Fruit fly (Drosophila melanogaster) whole organism, prepupa: Measurements from ENCODE around the gene CG33108.
A peak's percentile ranks its signal among the peaks of the same experiment; 100 is the strongest.

ENCODE experiments used
- CG10669 ChIP-seq: fragments of 200-800 bp; sonication (Bioruptor generic); optimal IDR thresholded peaks from 3 replicates; lab custom pipeline; 2018; ENCODE audit warnings: missing biosample characterization, mild to moderate bottlenecking, missing genetic modification characterization, moderate library complexity
- CG11902 ChIP-seq: fragments of 200-800 bp; sonication (Bioruptor generic); optimal IDR thresholded peaks from 3 replicates; lab custom pipeline; 2016; ENCODE audit warnings: missing biosample characterization, missing genetic modification characterization
- CG15336 ChIP-seq: fragments of 200-800 bp; sonication (Bioruptor generic); IDR thresholded peaks from 2 replicates; pipeline ENCODE4 v1.3.6; 2022; ENCODE audit warnings: missing biosample characterization, missing genetic modification characterization
- CG1621 ChIP-seq: fragments of 200-800 bp; sonication (Bioruptor generic); optimal IDR thresholded peaks from 3 replicates; lab custom pipeline; 2018; ENCODE audit warnings: missing biosample characterization, mild to moderate bottlenecking, missing genetic modification characterization
- CG16779 ChIP-seq: fragments of 200-800 bp; sonication (Bioruptor generic); optimal IDR thresholded peaks from 3 replicates; lab custom pipeline; 2017; ENCODE audit warnings: missing biosample characterization, mild to moderate bottlenecking, missing genetic modification characterization
- CG31627 ChIP-seq: fragments of 200-800 bp; sonication (Bioruptor generic); optimal IDR thresholded peaks from 3 replicates; lab custom pipeline; 2016; ENCODE audit warnings: missing biosample characterization, missing genetic modification characterization
- CG32006 ChIP-seq: fragments of 200-800 bp; sonication (Bioruptor generic); optimal IDR thresholded peaks from 3 replicates; lab custom pipeline; 2017; ENCODE audit warnings: missing biosample characterization, mild to moderate bottlenecking, missing genetic modification characterization
- CG34406 ChIP-seq: fragments of 200-800 bp; sonication (Bioruptor generic); optimal IDR thresholded peaks from 3 replicates; lab custom pipeline; 2016; ENCODE audit warnings: missing biosample characterization, missing genetic modification characterization
- CG3919 ChIP-seq: fragments of 200-800 bp; sonication (Bioruptor generic); optimal IDR thresholded peaks from 3 replicates; lab custom pipeline; 2016; ENCODE audit warnings: missing biosample characterization, missing genetic modification characterization
- CG4318 ChIP-seq: fragments of 200-800 bp; sonication (Bioruptor generic); optimal IDR thresholded peaks from 3 replicates; lab custom pipeline; 2017; ENCODE audit warnings: missing biosample characterization, mild to moderate bottlenecking, missing genetic modification characterization
- CG6163 ChIP-seq: fragments of 200-800 bp; sonication (Bioruptor generic); IDR thresholded peaks from 3 replicates; pipeline ENCODE4 v1.3.6; 2022; ENCODE audit warnings: missing biosample characterization, missing genetic modification characterization
- CG6276 ChIP-seq: fragments of 200-800 bp; sonication (Bioruptor generic); optimal IDR thresholded peaks from 2 replicates; lab custom pipeline; 2017; ENCODE audit warnings: missing biosample characterization, mild to moderate bottlenecking, missing genetic modification characterization
- CG6808 ChIP-seq: fragments of 200-800 bp; sonication (Bioruptor generic); optimal IDR thresholded peaks from 3 replicates; lab custom pipeline; 2017; ENCODE audit warnings: missing biosample characterization, missing genetic modification characterization, mild to moderate bottlenecking, moderate library complexity, missing genetic modification reagents
- CG6854 ChIP-seq: fragments of 200-800 bp; sonication (Bioruptor generic); optimal IDR thresholded peaks from 2 replicates; lab custom pipeline; 2017; ENCODE audit warnings: missing biosample characterization, mild to moderate bottlenecking, missing genetic modification characterization
- CG7368 ChIP-seq: fragments of 200-800 bp; sonication (Bioruptor generic); optimal IDR thresholded peaks from 3 replicates; lab custom pipeline; 2016; ENCODE audit warnings: missing biosample characterization, missing genetic modification characterization
- CG8119 ChIP-seq: fragments of 200-800 bp; sonication (Bioruptor generic); IDR thresholded peaks from 3 replicates; pipeline ENCODE4 v1.3.6; 2022; ENCODE audit warnings: missing biosample characterization, missing genetic modification characterization
- CG8632 ChIP-seq: fragments of 200-800 bp; sonication (Bioruptor generic); optimal IDR thresholded peaks from 3 replicates; lab custom pipeline; 2016; ENCODE audit warnings: missing biosample characterization, missing genetic modification characterization
- CG9139 ChIP-seq: fragments of 200-800 bp; sonication (Bioruptor generic); optimal IDR thresholded peaks from 3 replicates; lab custom pipeline; 2017; ENCODE audit warnings: missing biosample characterization, mild to moderate bottlenecking, missing genetic modification characterization
- Eip93F ChIP-seq: fragments of 200-800 bp; sonication (Bioruptor generic); optimal IDR thresholded peaks from 2 replicates; lab custom pipeline; 2016; ENCODE audit warnings: missing biosample characterization, mild to moderate bottlenecking, missing genetic modification characterization
- Ets21C ChIP-seq: fragments of 200-800 bp; sonication (Bioruptor generic); optimal IDR thresholded peaks from 3 replicates; lab custom pipeline; 2016; ENCODE audit warnings: missing biosample characterization, missing genetic modification characterization
- Gug ChIP-seq: fragments of 200-800 bp; sonication (Bioruptor generic); IDR thresholded peaks from 2 replicates; pipeline ENCODE4 v1.3.6; 2022; ENCODE audit warnings: missing biosample characterization, missing genetic modification characterization
- Hr39 ChIP-seq: fragments of 200-800 bp; sonication (Bioruptor generic); optimal IDR thresholded peaks from 2 replicates; lab custom pipeline; 2016; ENCODE audit warnings: missing biosample characterization, missing genetic modification characterization
- Hr4 ChIP-seq: fragments of 200-800 bp; sonication (Bioruptor generic); optimal IDR thresholded peaks from 3 replicates; lab custom pipeline; 2016; ENCODE audit warnings: missing biosample characterization, missing genetic modification characterization
- Lpt ChIP-seq: fragments of 200-800 bp; sonication (Bioruptor generic); optimal IDR thresholded peaks from 3 replicates; lab custom pipeline; 2016; ENCODE audit warnings: missing biosample characterization, missing genetic modification characterization
- Met ChIP-seq: fragments of 200-800 bp; sonication (Bioruptor generic); optimal IDR thresholded peaks from 3 replicates; lab custom pipeline; 2016; ENCODE audit warnings: missing biosample characterization, missing genetic modification characterization
- OdsH ChIP-seq: fragments of 200-800 bp; sonication (Bioruptor generic); optimal IDR thresholded peaks from 3 replicates; lab custom pipeline; 2016; ENCODE audit warnings: missing biosample characterization, missing genetic modification characterization
- Smox ChIP-seq: fragments of 200-800 bp; sonication (Bioruptor generic); optimal IDR thresholded peaks from 3 replicates; lab custom pipeline; 2016; ENCODE audit warnings: missing biosample characterization, missing genetic modification characterization
- Sox102F ChIP-seq: fragments of 200-800 bp; sonication (Bioruptor generic); optimal IDR thresholded peaks from 2 replicates; lab custom pipeline; 2016; ENCODE audit warnings: missing biosample characterization, mild to moderate bottlenecking, missing genetic modification characterization
- Sox15 ChIP-seq: fragments of 200-800 bp; sonication (Bioruptor generic); optimal IDR thresholded peaks from 3 replicates; lab custom pipeline; 2016; ENCODE audit warnings: missing biosample characterization, missing genetic modification characterization
- achi ChIP-seq: fragments of 200-800 bp; sonication (Bioruptor generic); optimal IDR thresholded peaks from 3 replicates; lab custom pipeline; 2016; ENCODE audit warnings: missing biosample characterization, missing genetic modification characterization
- acj6 ChIP-seq: fragments of 200-800 bp; sonication (Bioruptor generic); optimal IDR thresholded peaks from 3 replicates; lab custom pipeline; 2016; ENCODE audit warnings: missing biosample characterization, missing genetic modification characterization
- dac ChIP-seq: fragments of 200-800 bp; sonication (Bioruptor generic); optimal IDR thresholded peaks from 2 replicates; lab custom pipeline; 2017; ENCODE audit warnings: missing biosample characterization, mild to moderate bottlenecking, missing genetic modification characterization
- dsx ChIP-seq: fragments of 200-800 bp; optimal IDR thresholded peaks from 3 replicates; lab custom pipeline; 2019; ENCODE audit warnings: missing biosample characterization, mild to moderate bottlenecking, missing genetic modification characterization, moderate library complexity; ENCODE audit not compliant: poor library complexity, severe bottlenecking
- eg ChIP-seq: fragments of 200-800 bp; sonication (Bioruptor generic); IDR thresholded peaks from 3 replicates; pipeline ENCODE4 v1.3.6; 2022; ENCODE audit warnings: missing biosample characterization, missing genetic modification characterization
- esn ChIP-seq: fragments of 200-800 bp; sonication (Bioruptor generic); optimal IDR thresholded peaks from 2 replicates; lab custom pipeline; 2016; ENCODE audit warnings: missing biosample characterization, mild to moderate bottlenecking, missing genetic modification characterization, moderate library complexity
- fd59A ChIP-seq: fragments of 200-800 bp; sonication (Bioruptor generic); optimal IDR thresholded peaks from 2 replicates; lab custom pipeline; 2017; ENCODE audit warnings: missing biosample characterization, mild to moderate bottlenecking, missing genetic modification characterization, missing genetic modification reagents
- fkh ChIP-seq: fragments of 200-800 bp; sonication (Bioruptor generic); optimal IDR thresholded peaks from 3 replicates; lab custom pipeline; 2017; ENCODE audit warnings: missing biosample characterization, mild to moderate bottlenecking, missing genetic modification characterization, moderate library complexity
- net ChIP-seq: fragments of 200-800 bp; sonication (Bioruptor generic); optimal IDR thresholded peaks from 3 replicates; lab custom pipeline; 2016; ENCODE audit warnings: missing biosample characterization, missing genetic modification characterization
- pdm3 ChIP-seq: fragments of 200-800 bp; sonication (Bioruptor generic); optimal IDR thresholded peaks from 3 replicates; lab custom pipeline; 2016; ENCODE audit warnings: missing biosample characterization, missing genetic modification characterization
- spab ChIP-seq: fragments of 200-800 bp; sonication (Bioruptor generic); optimal IDR thresholded peaks from 2 replicates; lab custom pipeline; 2017; ENCODE audit warnings: missing biosample characterization, mild to moderate bottlenecking, missing genetic modification characterization, missing genetic modification reagents
- ss ChIP-seq, 2 experiments: fragments of 200-800 bp; sonication (Bioruptor generic); optimal IDR thresholded peaks; 2 replicates in 1 of 2; 3 replicates in 1 of 2; lab custom pipeline; 2017 to 2018; ENCODE audit warnings: mild to moderate bottlenecking in 2 of 2, missing biosample characterization in 2 of 2, missing genetic modification characterization in 2 of 2, moderate library complexity in 1 of 2
- svp ChIP-seq: fragments of 200-800 bp; sonication (Bioruptor generic); peaks from one replicate; lab custom pipeline; 2016; ENCODE audit warnings: missing biosample characterization, missing genetic modification characterization
- topi ChIP-seq: fragments of 200-800 bp; sonication (Bioruptor generic); optimal IDR thresholded peaks from 3 replicates; lab custom pipeline; 2016; ENCODE audit warnings: missing biosample characterization, missing genetic modification characterization

CG33108 gene

dm6 chr3R:24024123-24024522, 28.7 kb downstream of the CG33108 start (continued):
- TF ChIP-seq CG9139 (GFP tag; lab: Kevin White, UChicago) (no peak), CG34406 (no peak), dsx (GFP tag; lab: Kevin White, UChicago) (peak; percentile 74), CG15336 (GFP tag; lab: Robert Waterston, UW) (peak; percentile 67), Sox102F (GFP tag; lab: Kevin White, UChicago) (no peak), CG6854 (GFP tag; lab: Kevin White, UChicago) (no peak), CG6276 (GFP tag; lab: Kevin White, UChicago) (peak; percentile 69), CG1621 (tag; lab: Kevin White, UChicago) (peak; percentile 2), OdsH (peak; percentile 43), Hr39 (GFP tag; lab: Kevin White, UChicago) (no peak), ss (GFP tag; optimal IDR thresholded peaks at IDR 0.05; lab: Kevin White, UChicago) (peak; percentile 20 to 30), CG11902 (GFP tag; lab: Kevin White, UChicago) (no peak), Ets21C (no peak)

DNA sequence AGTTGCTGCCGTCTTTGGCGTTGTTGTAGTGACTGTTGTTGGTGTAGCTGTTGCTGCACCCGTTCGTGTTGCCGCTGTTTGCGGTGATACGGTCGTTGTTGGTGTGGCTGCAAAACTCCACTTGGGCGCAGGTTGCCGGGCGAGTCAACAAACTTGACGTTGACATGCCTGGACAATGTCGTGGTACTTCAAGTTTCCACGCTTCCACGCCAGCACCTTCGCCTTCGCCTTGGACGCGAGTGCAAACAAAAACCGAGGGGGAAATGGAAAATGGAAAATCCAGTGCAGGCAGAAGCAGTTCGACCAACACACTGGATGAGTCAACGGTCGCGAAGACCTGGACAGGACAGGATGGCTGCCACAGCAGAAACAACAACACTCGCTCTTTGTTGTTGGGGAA, 29.2 kb downstream of the CG33108 start:
- TF ChIP-seq OdsH, result no peak
- no peak for TF ChIP-seq topi
- TF ChIP-seq CG34406, result no peak
- TF ChIP-seq Ets21C, result no peak
- no peak for TF ChIP-seq CG6276 (GFP tag; lab: Kevin White, UChicago)
- no peak for TF ChIP-seq Hr4 (GFP tag; lab: Kevin White, UChicago)
- TF ChIP-seq eg, result no peak
- no peak for TF ChIP-seq CG6808 (GFP tag; lab: Kevin White, UChicago)
- TF ChIP-seq Met, result no peak
- TF ChIP-seq CG31627 (GFP tag; lab: Kevin White, UChicago), result no peak
- TF ChIP-seq CG11902 (GFP tag; lab: Kevin White, UChicago), result no peak
- no peak for TF ChIP-seq CG3919 (GFP tag; lab: Kevin White, UChicago)
- no peak for TF ChIP-seq Sox15 (GFP tag; lab: Kevin White, UChicago)
- TF ChIP-seq, all 60 proteins: peak for 0

- peak; percentile 14 for TF ChIP-seq Sox102F (GFP tag; lab: Kevin White, UChicago)
- TF ChIP-seq topi, result peak; percentile 11
- TF ChIP-seq esn (GFP tag; lab: Kevin White, UChicago), result peak; percentile 30
- no peak for TF ChIP-seq Gug (GFP tag; lab: Robert Waterston, UW)
- TF ChIP-seq Smox (GFP tag; lab: Kevin White, UChicago), result peak; percentile 26
- TF ChIP-seq CG32006 (GFP tag; lab: Kevin White, UChicago), result peak; percentile 58
- no peak for TF ChIP-seq ss (GFP tag; optimal IDR thresholded peaks at IDR 0.05; lab: Kevin White, UChicago)
- TF ChIP-seq CG34406, result no peak
- no peak for TF ChIP-seq Sox15 (GFP tag; lab: Kevin White, UChicago)
- TF ChIP-seq CG6854 (GFP tag; lab: Kevin White, UChicago), result no peak
- peak; percentile 77 for TF ChIP-seq svp (GFP tag; lab: Kevin White, UChicago)
- no peak for TF ChIP-seq CG11902 (GFP tag; lab: Kevin White, UChicago)
- TF ChIP-seq fd59A (GFP tag; lab: Kevin White, UChicago), result no peak
- no peak for TF ChIP-seq CG7368
- no peak for TF ChIP-seq dac
- peak; percentile 40 for TF ChIP-seq CG31627 (GFP tag; lab: Kevin White, UChicago)
- no peak for TF ChIP-seq CG6808 (GFP tag; lab: Kevin White, UChicago)
- TF ChIP-seq CG10669, result no peak
- no peak for TF ChIP-seq spab (GFP tag; lab: Kevin White, UChicago)
- TF ChIP-seq fkh (GFP tag; lab: Kevin White, UChicago), result no peak
- TF ChIP-seq pdm3, result peak; percentile 47
- TF ChIP-seq net (GFP tag; lab: Kevin White, UChicago), result no peak
- peak; percentile 53 for TF ChIP-seq Hr39 (GFP tag; lab: Kevin White, UChicago)
- no peak for TF ChIP-seq Eip93F (GFP tag; lab: Kevin White, UChicago)
- TF ChIP-seq CG6163 (GFP tag; lab: Robert Waterston, UW), result no peak
- no peak for TF ChIP-seq Lpt (GFP tag; lab: Kevin White, UChicago)
- TF ChIP-seq eg, result peak; percentile 44; the same call in 2 of the 3 replicates
- TF ChIP-seq achi (GFP tag; lab: Kevin White, UChicago), result peak; percentile 41
- peak; percentile 27 for TF ChIP-seq OdsH
- TF ChIP-seq CG8119 (GFP tag; lab: Robert Waterston, UW), result no peak
- TF ChIP-seq CG8632 (GFP tag; lab: Kevin White, UChicago), result no peak
- peak; percentile 25 for TF ChIP-seq Hr4 (GFP tag; lab: Kevin White, UChicago)
- no peak for TF ChIP-seq CG16779 (tag; lab: Kevin White, UChicago)
- TF ChIP-seq CG6276 (GFP tag; lab: Kevin White, UChicago), result no peak
- peak; percentile 22 for TF ChIP-seq acj6
- no peak for TF ChIP-seq CG4318 (GFP tag; lab: Kevin White, UChicago)
- TF ChIP-seq CG3919 (GFP tag; lab: Kevin White, UChicago), result peak; percentile 10
Measured at dm6 chr3R:24025715-24026467, 30.4 kb downstream of the CG33108 start.
